Worm (Caenorhabditis elegans): ENCODE measurements around the gene sma-10.

- TF ChIP-seq lsy-2 (tag; optimal IDR thresholded peaks at IDR 0.05) (peak; percentile 87), nhr-76 (tag; optimal IDR thresholded peaks at IDR 0.05) (no peak), unc-120 (tag; optimal IDR thresholded peaks at IDR 0.05; ENCODE audit: poor library complexity, severe bottlenecking) (peak; percentile 8), nhr-28 (tag; optimal IDR thresholded peaks at IDR 0.05) (no peak), blmp-1 (tag; optimal IDR thresholded peaks at IDR 0.05) (no peak), snpc-4 (tag; optimal IDR thresholded peaks at IDR 0.05) (no peak), ces-1 (GFP tag; optimal IDR thresholded peaks at IDR 0.05) (peak; percentile 72), ceh-83 (GFP tag; optimal IDR thresholded peaks at IDR 0.05) (no peak), unc-39 (tag; optimal IDR thresholded peaks at IDR 0.05) (no peak)
These were observed 18.8 kb upstream of the sma-10 start, which contains the start of gene rcat-1 for ce11 chrIV:255379-255857.

Data from whole organism, mixed stage, embryonic.